Fruit fly (Drosophila melanogaster): ENCODE results near the gene miple2.
A peak's percentile ranks its signal among the peaks of the same experiment; 100 is the strongest.

Gene miple2

dm6 chr3L:264378-265151 lies 6.4 kb upstream of the miple2 start, which contains the start of the genes Tudor-SN and mRpL17 (continued):
- TF ChIP-seq CG6276 (GFP tag; optimal IDR thresholded peaks at IDR 0.05) = no peak
- peak; percentile 60 for TF ChIP-seq CG10631 (GFP tag; optimal IDR thresholded peaks at IDR 0.05)
- no peak for TF ChIP-seq CG16779 (tag; optimal IDR thresholded peaks at IDR 0.05)
- no peak for TF ChIP-seq Met (GFP tag; optimal IDR thresholded peaks at IDR 0.05)
- TF ChIP-seq svp (GFP tag) = peak; percentile 80
- TF ChIP-seq fd85E (GFP tag; optimal IDR thresholded peaks at IDR 0.05) = no peak
- peak; percentile 27 for TF ChIP-seq Eip75B (GFP tag; optimal IDR thresholded peaks at IDR 0.05)
- TF ChIP-seq Hr38 (GFP tag; optimal IDR thresholded peaks at IDR 0.05) = no peak
- no peak for TF ChIP-seq Gug (GFP tag; IDR thresholded peaks at IDR 0.05)
- no peak for TF ChIP-seq CG6163 (GFP tag; IDR thresholded peaks at IDR 0.05)
- peak; percentile 16 for TF ChIP-seq cyc (GFP tag; optimal IDR thresholded peaks at IDR 0.05)
- TF ChIP-seq acj6 (GFP tag; optimal IDR thresholded peaks at IDR 0.05) = peak; percentile 36
- peak; percentile 9 for TF ChIP-seq CG6808 (GFP tag; optimal IDR thresholded peaks at IDR 0.05)
- TF ChIP-seq CG8632 (GFP tag; optimal IDR thresholded peaks at IDR 0.05) = peak; percentile 12
- TF ChIP-seq dsx (GFP tag; optimal IDR thresholded peaks at IDR 0.05; ENCODE audit: poor library complexity, severe bottlenecking) = no peak
- no peak for TF ChIP-seq CG9139 (GFP tag; optimal IDR thresholded peaks at IDR 0.05)
- TF ChIP-seq Sox15 (GFP tag; optimal IDR thresholded peaks at IDR 0.05) = no peak
- TF ChIP-seq net (GFP tag; optimal IDR thresholded peaks at IDR 0.05) = no peak
- no peak for TF ChIP-seq Hr4 (GFP tag; optimal IDR thresholded peaks at IDR 0.05)
- peak; percentile 43 for TF ChIP-seq Hr39 (GFP tag; optimal IDR thresholded peaks at IDR 0.05)
- peak; percentile 51 for TF ChIP-seq esn (GFP tag; optimal IDR thresholded peaks at IDR 0.05)
- TF ChIP-seq CG6854 (GFP tag; optimal IDR thresholded peaks at IDR 0.05) = no peak
- TF ChIP-seq Ets96B (tag; optimal IDR thresholded peaks at IDR 0.05) = no peak
- no peak for TF ChIP-seq CG1621 (tag; optimal IDR thresholded peaks at IDR 0.05)
- no peak for TF ChIP-seq CG8119 (GFP tag; IDR thresholded peaks at IDR 0.05)
- peak; percentile 8 for TF ChIP-seq CG11902 (GFP tag; optimal IDR thresholded peaks at IDR 0.05)
- peak; percentile 16 for TF ChIP-seq Sox14 (GFP tag; optimal IDR thresholded peaks at IDR 0.05)
- TF ChIP-seq lz (GFP tag; optimal IDR thresholded peaks at IDR 0.05) = peak; percentile 50
- TF ChIP-seq salr (GFP tag; optimal IDR thresholded peaks at IDR 0.05) = peak in 1 of 2 experiments; percentile 42
- TF ChIP-seq eg (GFP tag; IDR thresholded peaks at IDR 0.05) = no peak

dm6 chr3L:265808-266207 lies 5.2 kb upstream of the miple2 start, which contains the start of gene CG34263:
TSS of gene CG34263 (minus strand) at chr3L:265908.
- TF ChIP-seq Blimp-1 (GFP tag; optimal IDR thresholded peaks at IDR 0.05) (no peak), vri (GFP tag; optimal IDR thresholded peaks at IDR 0.05) (no peak), Ets96B (tag; optimal IDR thresholded peaks at IDR 0.05) (no peak), net (GFP tag; optimal IDR thresholded peaks at IDR 0.05) (no peak), CG1621 (tag; optimal IDR thresholded peaks at IDR 0.05) (no peak), fkh (GFP tag; optimal IDR thresholded peaks at IDR 0.05) (no peak), eg (GFP tag; IDR thresholded peaks at IDR 0.05) (no peak), pdm3 (GFP tag; optimal IDR thresholded peaks at IDR 0.05) (no peak), dsx (GFP tag; optimal IDR thresholded peaks at IDR 0.05; ENCODE audit: poor library complexity, severe bottlenecking) (no peak), spab (GFP tag; optimal IDR thresholded peaks at IDR 0.05) (no peak), CG11294 (GFP tag; IDR thresholded peaks at IDR 0.05) (no peak), CG32006 (GFP tag; optimal IDR thresholded peaks at IDR 0.05) (no peak), CG6854 (GFP tag; optimal IDR thresholded peaks at IDR 0.05) (no peak)

- no peak for TF ChIP-seq Eip93F (GFP tag; optimal IDR thresholded peaks at IDR 0.05)
These were observed 3.9 kb upstream of the miple2 start, which contains the start of gene miple1 for dm6 chr3L:267083-267482. TSS of gene miple1 (plus strand) at chr3L:267299.
